Fruit fly (Drosophila melanogaster) whole organism, adult: ENCODE data around the gene ZnT77C.

Experiments
- CG11617 ChIP-seq: fragments of 200-800 bp; sonication (Bioruptor generic); optimal IDR thresholded peaks from 2 replicates; lab custom pipeline; 2017; ENCODE audit warnings: mild to moderate bottlenecking, missing biosample characterization, missing genetic modification reagents, missing genetic modification characterization
- CG12768 ChIP-seq: fragments of 200-800 bp; sonication (Bioruptor generic); optimal IDR thresholded peaks from 2 replicates; lab custom pipeline; 2017; ENCODE audit warnings: missing biosample characterization, missing genetic modification characterization, mild to moderate bottlenecking, moderate library complexity, missing genetic modification reagents
- CG14711 ChIP-seq: fragments of 200-800 bp; sonication (Bioruptor generic); optimal IDR thresholded peaks from 2 replicates; lab custom pipeline; 2018; ENCODE audit warnings: missing biosample characterization, mild to moderate bottlenecking, missing genetic modification characterization, moderate library complexity
- CG1620 ChIP-seq: fragments of 200-800 bp; sonication (Bioruptor generic); optimal IDR thresholded peaks from 2 replicates; lab custom pipeline; 2016; ENCODE audit warnings: missing biosample characterization, missing genetic modification characterization
- CG33017 ChIP-seq: fragments of 200-800 bp; sonication (Bioruptor generic); optimal IDR thresholded peaks from 2 replicates; lab custom pipeline; 2018; ENCODE audit warnings: missing biosample characterization, mild to moderate bottlenecking, missing genetic modification characterization, moderate library complexity
- CG5204 ChIP-seq: fragments of 200-800 bp; sonication (Bioruptor generic); optimal IDR thresholded peaks from 2 replicates; lab custom pipeline; 2016; ENCODE audit warnings: missing biosample characterization, missing genetic modification characterization
- CG7045 ChIP-seq: fragments of 200-800 bp; sonication (Bioruptor generic); optimal IDR thresholded peaks from 2 replicates; lab custom pipeline; 2017; ENCODE audit warnings: missing biosample characterization, mild to moderate bottlenecking, missing genetic modification characterization
- CG7101 ChIP-seq: fragments of 200-800 bp; sonication (Bioruptor generic); optimal IDR thresholded peaks from 2 replicates; lab custom pipeline; 2018; ENCODE audit warnings: missing biosample characterization, mild to moderate bottlenecking, missing genetic modification characterization, moderate library complexity
- Clk ChIP-seq: fragments of 200-800 bp; sonication (Bioruptor generic); optimal IDR thresholded peaks from 2 replicates; lab custom pipeline; 2017; ENCODE audit warnings: missing biosample characterization, missing genetic modification characterization
- Crg-1 ChIP-seq: fragments of 200-800 bp; sonication (Bioruptor generic); optimal IDR thresholded peaks from 2 replicates; lab custom pipeline; 2016; ENCODE audit warnings: missing biosample characterization, missing genetic modification characterization
- Hr96 ChIP-seq: fragments of 200-800 bp; sonication (Bioruptor generic); optimal IDR thresholded peaks from 2 replicates; lab custom pipeline; 2016; ENCODE audit warnings: missing biosample characterization, missing genetic modification characterization
- Mnt ChIP-seq: fragments of 200-800 bp; sonication (Bioruptor generic); optimal IDR thresholded peaks from 2 replicates; lab custom pipeline; 2016; ENCODE audit warnings: missing biosample characterization, mild to moderate bottlenecking, missing genetic modification characterization
- bab1 ChIP-seq: fragments of 200-800 bp; sonication (Bioruptor generic); optimal IDR thresholded peaks from 3 replicates; lab custom pipeline; 2019; ENCODE audit warnings: missing biosample characterization, mild to moderate bottlenecking, missing genetic modification characterization, moderate library complexity
- cic ChIP-seq: fragments of 200-800 bp; sonication (Bioruptor generic); optimal IDR thresholded peaks from 2 replicates; lab custom pipeline; 2017; ENCODE audit warnings: missing biosample characterization, mild to moderate bottlenecking, missing genetic modification characterization, moderate library complexity
- cnc ChIP-seq, 2 experiments: fragments of >200 bp; optimal IDR thresholded peaks; 2 replicates each; lab custom pipeline; 2017
- kay ChIP-seq: fragments of 200-800 bp; sonication (Bioruptor generic); peaks from one replicate; lab custom pipeline; 2016; ENCODE audit warnings: missing biosample characterization, missing genetic modification characterization, borderline replicate concordance
- ovo ChIP-seq: fragments of 200-800 bp; sonication (Bioruptor generic); optimal IDR thresholded peaks from 2 replicates; lab custom pipeline; 2016; ENCODE audit warnings: missing biosample characterization, missing genetic modification characterization
- pad ChIP-seq: fragments of 200-800 bp; sonication (Bioruptor generic); optimal IDR thresholded peaks from 3 replicates; lab custom pipeline; 2017; ENCODE audit warnings: missing biosample characterization, missing genetic modification characterization, mild to moderate bottlenecking, moderate library complexity, missing genetic modification reagents
- tj ChIP-seq: fragments of 200-800 bp; sonication (Bioruptor generic); optimal IDR thresholded peaks from 3 replicates; lab custom pipeline; 2017; ENCODE audit warnings: missing biosample characterization, mild to moderate bottlenecking, missing genetic modification characterization, moderate library complexity
- toe ChIP-seq: fragments of 200-800 bp; sonication (Bioruptor generic); optimal IDR thresholded peaks from 2 replicates; lab custom pipeline; 2016; ENCODE audit warnings: missing biosample characterization, missing genetic modification characterization

Gene ZnT77C

DNA sequence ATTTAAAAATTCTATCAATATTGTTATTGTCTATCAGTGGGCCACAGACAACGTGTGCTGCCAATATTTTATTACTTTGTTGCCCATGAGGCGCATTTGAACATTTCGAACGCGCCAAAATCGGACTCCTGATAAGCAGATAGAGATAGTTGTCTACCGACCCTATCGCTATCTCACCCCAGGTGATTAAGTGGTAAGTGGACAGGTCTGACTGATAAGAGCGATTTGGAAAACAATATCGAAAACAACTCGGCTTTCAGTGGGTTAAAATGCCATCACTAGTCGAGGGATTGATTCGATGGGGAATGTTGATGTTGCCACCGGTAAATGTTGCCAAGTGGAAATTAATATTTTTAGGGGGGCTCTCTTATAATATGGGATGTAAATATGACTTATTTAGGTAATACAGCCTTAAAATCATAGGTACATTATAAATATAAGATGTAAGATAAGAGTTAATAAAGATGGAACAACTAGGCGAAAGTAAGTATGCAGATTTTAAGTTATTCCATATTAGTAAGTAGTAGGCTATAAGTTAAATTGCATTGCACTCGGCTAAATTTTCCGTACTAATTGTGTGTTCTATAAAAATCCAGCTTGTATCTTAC lies 3.1 kb downstream of the ZnT77C start, which contains the start of gene ND-39:
Gene ND-39 (plus strand): TSS at position 558 of the 608 bp plus-strand sequence.
- no peak for TF ChIP-seq CG11617 (GFP tag; lab: Kevin White, UChicago)
- TF ChIP-seq Mnt (GFP tag; lab: Kevin White, UChicago) = no peak
- no peak for TF ChIP-seq CG14711 (tag; lab: Kevin White, UChicago)
- TF ChIP-seq CG7045 (GFP tag; lab: Kevin White, UChicago) = no peak
- TF ChIP-seq tj = no peak
- no peak for TF ChIP-seq Clk (GFP tag; lab: Kevin White, UChicago)
- no peak for TF ChIP-seq ovo (GFP tag; lab: Kevin White, UChicago)
- no peak for TF ChIP-seq Hr96 (GFP tag; lab: Kevin White, UChicago)
- TF ChIP-seq CG33017 (tag; lab: Kevin White, UChicago) = no peak
- TF ChIP-seq CG1620 (GFP tag; lab: Kevin White, UChicago) = no peak
- TF ChIP-seq CG12768 = no peak
- TF ChIP-seq CG5204 = no peak
- TF ChIP-seq bab1 = no peak
- TF ChIP-seq pad (GFP tag; lab: Kevin White, UChicago) = no peak
- TF ChIP-seq cic = no peak
- TF ChIP-seq toe (GFP tag; lab: Kevin White, UChicago) = no peak
- TF ChIP-seq CG7101 (tag; lab: Kevin White, UChicago) = no peak
- TF ChIP-seq kay (GFP tag; lab: Kevin White, UChicago) = no peak
- TF ChIP-seq cnc (optimal IDR thresholded peaks at IDR 0.05; lab: Kevin White, UChicago) = no peak

DNA sequence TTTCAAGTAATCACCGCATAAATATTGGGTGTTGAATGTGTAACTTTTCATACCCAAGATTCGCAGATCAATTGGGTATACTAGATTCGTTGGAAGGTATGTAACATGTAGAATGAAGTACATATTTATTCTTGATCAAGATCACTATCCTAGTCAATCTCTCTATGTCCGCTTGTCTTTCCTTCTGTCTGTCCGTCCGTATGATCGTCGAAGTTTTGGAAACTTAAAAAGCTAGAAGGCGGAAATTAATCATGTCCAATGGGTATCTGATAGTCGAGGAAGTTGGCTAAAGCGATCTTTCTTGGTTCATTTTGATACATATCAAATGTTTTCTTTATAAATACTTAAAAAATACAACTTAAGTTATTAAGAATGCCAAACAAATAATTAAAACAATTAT lies 7.1 kb downstream of the ZnT77C start:
- TF ChIP-seq cnc (optimal IDR thresholded peaks at IDR 0.05; lab: Kevin White, UChicago) (no peak), ovo (GFP tag; lab: Kevin White, UChicago) (no peak), cic (no peak), CG7101 (tag; lab: Kevin White, UChicago) (no peak), Crg-1 (no peak), CG1620 (GFP tag; lab: Kevin White, UChicago) (no peak), CG11617 (GFP tag; lab: Kevin White, UChicago) (no peak), CG14711 (tag; lab: Kevin White, UChicago) (no peak), toe (GFP tag; lab: Kevin White, UChicago) (no peak), kay (GFP tag; lab: Kevin White, UChicago) (no peak), bab1 (no peak), pad (GFP tag; lab: Kevin White, UChicago) (no peak), Hr96 (GFP tag; lab: Kevin White, UChicago) (no peak), CG5204 (no peak), Clk (GFP tag; lab: Kevin White, UChicago) (no peak), tj (no peak), CG7045 (GFP tag; lab: Kevin White, UChicago) (no peak)

DNA sequence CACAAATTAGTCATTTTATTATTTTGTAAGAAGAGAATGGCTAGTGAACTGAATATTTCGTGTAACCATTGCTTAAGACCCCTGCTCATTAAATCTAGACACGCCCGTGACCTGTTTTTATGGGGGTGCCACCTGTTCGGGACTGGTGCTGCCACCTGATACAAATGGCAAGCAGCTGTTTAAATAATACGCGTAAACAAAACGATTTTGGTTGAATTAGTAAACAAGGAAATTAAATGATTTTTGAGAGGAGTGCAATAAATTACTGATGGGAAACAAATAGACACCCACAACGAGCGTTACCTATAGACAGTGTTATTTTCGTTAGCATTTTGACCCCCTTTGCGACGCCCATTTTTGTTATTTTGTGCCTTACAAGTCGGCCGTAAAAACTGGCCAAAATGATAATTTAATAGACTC lies 19.9 kb downstream of the ZnT77C start:
- TF ChIP-seq CG11617 (GFP tag; lab: Kevin White, UChicago) = peak; percentile 91
- TF ChIP-seq tj = peak; percentile 71
- TF ChIP-seq Hr96 (GFP tag; lab: Kevin White, UChicago) = peak; percentile 61
- TF ChIP-seq bab1 = peak; percentile 90
- TF ChIP-seq pad (GFP tag; lab: Kevin White, UChicago) = peak; percentile 68
- TF ChIP-seq Mnt (GFP tag; lab: Kevin White, UChicago) = peak; percentile 68
- peak; percentile 91 for TF ChIP-seq CG12768
- no peak for TF ChIP-seq cnc (optimal IDR thresholded peaks at IDR 0.05; lab: Kevin White, UChicago)
- peak; percentile 90 for TF ChIP-seq Crg-1
- peak; percentile 85 for TF ChIP-seq kay (GFP tag; lab: Kevin White, UChicago)
- peak; percentile 78 for TF ChIP-seq CG5204
- TF ChIP-seq cic = peak; percentile 80
- peak; percentile 93 for TF ChIP-seq CG1620 (GFP tag; lab: Kevin White, UChicago)
- peak; percentile 79 for TF ChIP-seq Clk (GFP tag; lab: Kevin White, UChicago)
- peak; percentile 91 for TF ChIP-seq toe (GFP tag; lab: Kevin White, UChicago)
- peak; percentile 68 for TF ChIP-seq ovo (GFP tag; lab: Kevin White, UChicago)
- peak; percentile 90 for TF ChIP-seq CG7101 (tag; lab: Kevin White, UChicago)
- peak; percentile 90 for TF ChIP-seq CG33017 (tag; lab: Kevin White, UChicago)
- TF ChIP-seq CG7045 (GFP tag; lab: Kevin White, UChicago) = peak; percentile 91
- peak; percentile 86 for TF ChIP-seq CG14711 (tag; lab: Kevin White, UChicago)

- TF ChIP-seq ovo (GFP tag; lab: Kevin White, UChicago) (no peak), CG12768 (no peak), Mnt (GFP tag; lab: Kevin White, UChicago) (peak; percentile 60), CG11617 (GFP tag; lab: Kevin White, UChicago) (no peak), kay (GFP tag; lab: Kevin White, UChicago) (peak; percentile 90)
These were observed 20.4 kb downstream of the ZnT77C start, which contains the start of gene isoQC for dm6 chr3L:20474197-20474788. Gene isoQC, plus strand, starts transcription at chr3L:20474466.

DNA sequence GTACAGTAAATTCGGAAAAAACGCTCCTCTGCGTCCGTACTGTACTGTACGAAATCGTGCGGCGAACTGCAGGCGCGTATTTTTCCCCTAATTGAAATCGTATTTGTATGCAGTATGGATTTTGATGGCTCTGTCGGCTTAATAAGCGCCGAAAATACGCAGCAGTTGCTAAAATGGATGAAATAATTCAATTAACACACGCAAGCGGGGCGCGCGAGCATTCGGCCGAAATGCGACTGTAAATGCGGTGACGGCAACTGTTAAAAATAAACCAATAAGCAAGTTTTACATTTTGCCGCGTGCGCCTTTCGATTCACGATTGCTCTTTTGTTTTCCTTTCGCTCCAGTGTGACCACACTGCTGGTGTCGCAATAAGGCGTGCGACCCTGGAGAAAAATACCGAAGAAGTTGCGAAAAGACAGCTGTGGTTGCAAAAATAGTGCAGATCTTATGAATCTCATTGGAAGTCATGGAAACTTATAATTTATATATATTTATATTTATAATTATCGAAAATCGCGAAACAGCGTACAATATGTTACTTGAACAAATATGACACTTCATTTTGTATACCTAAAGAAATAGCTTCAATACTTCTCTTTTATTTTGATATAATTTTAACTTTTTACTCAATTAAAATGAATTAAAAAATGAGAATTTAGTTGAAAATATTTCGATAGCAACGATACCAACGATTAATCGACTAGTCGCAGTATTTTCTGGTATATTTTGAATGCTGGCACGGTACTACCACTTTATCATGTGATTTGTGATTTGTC lies 21.5 kb downstream of the ZnT77C start, which contains the start of the genes CG32428 and CG5969:
Gene CG32428 (minus strand): TSS at position 703 of the 779 bp plus-strand sequence.
Gene CG5969 (plus strand): TSS at position 763 of the 779 bp plus-strand sequence.
- TF ChIP-seq CG11617 (GFP tag; lab: Kevin White, UChicago) (peak; percentile 40), tj (peak; percentile 82), CG12768 (peak; percentile 78), CG7101 (tag; lab: Kevin White, UChicago) (peak; percentile 74), Mnt (GFP tag; lab: Kevin White, UChicago) (peak; percentile 60), pad (GFP tag; lab: Kevin White, UChicago) (peak; percentile 47), CG7045 (GFP tag; lab: Kevin White, UChicago) (peak; percentile 70), toe (GFP tag; lab: Kevin White, UChicago) (peak; percentile 8), CG33017 (tag; lab: Kevin White, UChicago) (peak; percentile 74), CG5204 (peak; percentile 11), CG14711 (tag; lab: Kevin White, UChicago) (peak; percentile 60), Clk (GFP tag; lab: Kevin White, UChicago) (no peak), bab1 (no peak), ovo (GFP tag; lab: Kevin White, UChicago) (no peak), cnc (optimal IDR thresholded peaks at IDR 0.05; lab: Kevin White, UChicago) (no peak)
